Worm (Caenorhabditis elegans) whole organism, L4 larva: ENCODE data around the gene nhr-129.

Experiments used
- R02D3.7 ChIP-seq: fragments of 150-350 bp; sonication (generic microtip); optimal IDR thresholded peaks from 3 replicates; lab custom pipeline; 2014; ENCODE audit warnings: missing biosample characterization, missing genetic modification characterization
- ama-1 ChIP-seq: fragments of 150-350 bp; optimal IDR thresholded peaks from 2 replicates; lab custom pipeline; 2014; ENCODE audit warnings: inconsistent platforms, mixed read lengths
- mes-2 ChIP-seq: sonication (generic microtip); optimal IDR thresholded peaks from 2 replicates; lab custom pipeline; 2016; ENCODE audit warnings: missing genotype, mild to moderate bottlenecking, missing genetic modification characterization, missing compliant biosample characterization; ENCODE audit not compliant: poor library complexity, severe bottlenecking
- zfp-2 ChIP-seq: sonication (generic microtip); optimal IDR thresholded peaks from 2 replicates; lab custom pipeline; 2016; ENCODE audit warnings: mild to moderate bottlenecking, missing genetic modification characterization, missing compliant biosample characterization

DNA sequence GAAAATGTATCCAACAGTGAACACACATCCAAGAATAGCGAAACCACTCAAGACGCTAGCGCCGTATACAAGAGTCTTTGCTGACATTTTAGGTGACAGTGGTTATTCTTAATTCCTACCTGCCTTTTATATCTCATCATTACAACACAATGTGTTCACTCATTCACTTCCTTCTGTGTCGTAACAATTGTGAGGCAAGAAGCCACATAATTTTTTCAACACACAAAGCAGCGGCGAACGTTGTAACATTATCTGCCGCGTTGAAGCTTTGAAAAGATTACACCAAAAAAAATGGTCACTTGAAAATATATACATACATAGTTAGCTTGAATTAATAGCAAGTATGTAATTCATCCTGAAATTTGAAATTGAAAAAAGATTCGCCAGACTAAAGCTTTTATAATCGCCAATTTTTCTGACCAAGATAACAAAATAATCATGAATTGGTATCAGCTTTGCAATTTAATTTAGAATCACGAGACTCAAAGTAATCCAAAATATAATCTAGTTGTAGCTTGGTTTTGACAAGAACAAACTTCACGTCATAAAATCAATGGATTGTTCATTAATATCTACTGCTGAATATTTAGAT, 12.8 kb downstream of the nhr-129 start, which contains the start of the genes col-161 and srh-18:
- TF ChIP-seq R02D3.7 (no peak), ama-1 (lab: Kevin White, UChicago) (no peak), mes-2 (tag; lab: Kevin White, UChicago) (no peak), zfp-2 (no peak)
